Worm (Caenorhabditis elegans) whole organism, mixed stage, embryonic: ENCODE measurements around the gene T09F3.2.

Experiments
- blmp-1 ChIP-seq: fragments of 150-350 bp; optimal IDR thresholded peaks from 2 replicates; lab custom pipeline; 2014; ENCODE audit warnings: missing biosample characterization, missing genetic modification characterization
- ceh-39 ChIP-seq: fragments of 150-350 bp; optimal IDR thresholded peaks from 2 replicates; lab custom pipeline; 2014; ENCODE audit warnings: missing biosample characterization, missing genetic modification characterization
- ceh-43 ChIP-seq: fragments of 200-800 bp; sonication (Bioruptor generic); optimal IDR thresholded peaks from 2 replicates; lab custom pipeline; 2018; ENCODE audit warnings: mild to moderate bottlenecking, missing genetic modification characterization, moderate library complexity, missing compliant biosample characterization
- ceh-83 ChIP-seq: fragments of 200-800 bp; sonication (Bioruptor generic); optimal IDR thresholded peaks from 2 replicates; lab custom pipeline; 2018; ENCODE audit warnings: mild to moderate bottlenecking, missing genetic modification characterization, missing compliant biosample characterization
- ces-1 ChIP-seq: fragments of 150-350 bp; optimal IDR thresholded peaks from 2 replicates; lab custom pipeline; 2014; ENCODE audit warnings: missing biosample characterization, missing genetic modification reagents, missing genetic modification characterization
- cnd-1 ChIP-seq: fragments of 200-800 bp; sonication (Bioruptor generic); optimal IDR thresholded peaks from 2 replicates; lab custom pipeline; 2018; ENCODE audit warnings: mild to moderate bottlenecking, missing genetic modification characterization, missing compliant biosample characterization
- drap-1 ChIP-seq: fragments of 200-800 bp; sonication (Bioruptor generic); optimal IDR thresholded peaks from 3 replicates; lab custom pipeline; 2018; ENCODE audit warnings: mild to moderate bottlenecking, missing genetic modification characterization, missing compliant biosample characterization
- elt-1 ChIP-seq: sonication (generic microtip); optimal IDR thresholded peaks from 2 replicates; lab custom pipeline; 2017; ENCODE audit warnings: missing genetic modification characterization, mild to moderate bottlenecking, missing compliant biosample characterization, antibody characterized with exemption, moderate library complexity, borderline replicate concordance; ENCODE audit not compliant: insufficient read depth
- flh-1 ChIP-seq: fragments of 200-800 bp; sonication (Bioruptor generic); optimal IDR thresholded peaks from 2 replicates; lab custom pipeline; 2018; ENCODE audit warnings: mild to moderate bottlenecking, missing genetic modification characterization, moderate library complexity, missing compliant biosample characterization
- ham-2 ChIP-seq: fragments of 200-800 bp; sonication (Bioruptor generic); optimal IDR thresholded peaks from 2 replicates; lab custom pipeline; 2018; ENCODE audit warnings: mild to moderate bottlenecking, missing genetic modification characterization, missing compliant biosample characterization
- hlh-1 ChIP-seq: fragments of 150-350 bp; optimal IDR thresholded peaks from 2 replicates; lab custom pipeline; 2014; ENCODE audit warnings: missing biosample characterization, missing genetic modification reagents, missing genetic modification characterization
- lin-13 ChIP-seq: fragments of 150-350 bp; optimal IDR thresholded peaks from 2 replicates; lab custom pipeline; 2014; ENCODE audit warnings: missing biosample characterization, missing genetic modification characterization
- lin-32 ChIP-seq: fragments of 200-800 bp; sonication (Bioruptor generic); optimal IDR thresholded peaks from 2 replicates; lab custom pipeline; 2018; ENCODE audit warnings: mild to moderate bottlenecking, missing genetic modification characterization, missing compliant biosample characterization
- lsy-2 ChIP-seq: fragments of 150-350 bp; optimal IDR thresholded peaks from 2 replicates; lab custom pipeline; 2014; ENCODE audit warnings: missing biosample characterization, missing genetic modification characterization
- mep-1 ChIP-seq: fragments of 150-350 bp; optimal IDR thresholded peaks from 2 replicates; lab custom pipeline; 2017; ENCODE audit warnings: missing biosample characterization, missing genetic modification reagents, missing genetic modification characterization, inconsistent platforms
- mls-2 ChIP-seq: sonication (generic microtip); optimal IDR thresholded peaks from 2 replicates; lab custom pipeline; 2016; ENCODE audit warnings: mild to moderate bottlenecking, missing genetic modification characterization, moderate library complexity, missing compliant biosample characterization
- nhr-12 ChIP-seq: fragments of 150-350 bp; optimal IDR thresholded peaks from 2 replicates; lab custom pipeline; 2014; ENCODE audit warnings: missing biosample characterization, missing genetic modification characterization
- nhr-2 ChIP-seq: fragments of 150-350 bp; optimal IDR thresholded peaks from 2 replicates; lab custom pipeline; 2014; ENCODE audit warnings: missing biosample characterization, missing genetic modification characterization
- nhr-237 ChIP-seq: fragments of 150-350 bp; optimal IDR thresholded peaks from 2 replicates; lab custom pipeline; 2014; ENCODE audit warnings: missing biosample characterization, missing genetic modification characterization
- nhr-76 ChIP-seq: sonication (generic microtip); optimal IDR thresholded peaks from 2 replicates; lab custom pipeline; 2017; ENCODE audit warnings: missing biosample characterization, missing genetic modification characterization
- pha-4 ChIP-seq: fragments of 150-350 bp; optimal IDR thresholded peaks from 2 replicates; lab custom pipeline; 2018; ENCODE audit warnings: missing biosample characterization, missing genetic modification reagents, missing genetic modification characterization
- sem-2 ChIP-seq: fragments of 200-800 bp; sonication (Bioruptor generic); optimal IDR thresholded peaks from 2 replicates; lab custom pipeline; 2018; ENCODE audit warnings: mild to moderate bottlenecking, missing genetic modification characterization, missing compliant biosample characterization
- snpc-4 ChIP-seq: fragments of 150-350 bp; optimal IDR thresholded peaks from 2 replicates; lab custom pipeline; 2014; ENCODE audit warnings: missing biosample characterization, missing genetic modification characterization
- sptf-1 ChIP-seq: sonication (generic microtip); optimal IDR thresholded peaks from 2 replicates; lab custom pipeline; 2017; ENCODE audit warnings: mild to moderate bottlenecking, missing genetic modification characterization, moderate library complexity, missing compliant biosample characterization
- unc-120 ChIP-seq: sonication (generic microtip); optimal IDR thresholded peaks from 2 replicates; lab custom pipeline; 2017; ENCODE audit warnings: missing genetic modification characterization, missing compliant biosample characterization; ENCODE audit not compliant: poor library complexity, severe bottlenecking
- unc-39 ChIP-seq: fragments of 150-350 bp; optimal IDR thresholded peaks from 2 replicates; lab custom pipeline; 2014; ENCODE audit warnings: missing biosample characterization, missing genetic modification characterization
- unc-62 ChIP-seq: fragments of 150-350 bp; optimal IDR thresholded peaks from 2 replicates; lab custom pipeline; 2014; ENCODE audit warnings: missing biosample characterization, missing genetic modification reagents, missing genetic modification characterization
- zip-8 ChIP-seq: fragments of 150-350 bp; optimal IDR thresholded peaks from 2 replicates; lab custom pipeline; 2014; ENCODE audit warnings: missing biosample characterization, missing genetic modification characterization
- ztf-11 ChIP-seq: fragments of 150-350 bp; optimal IDR thresholded peaks from 2 replicates; lab custom pipeline; 2014; ENCODE audit warnings: missing biosample characterization, missing genetic modification characterization

T09F3.2 gene

DNA sequence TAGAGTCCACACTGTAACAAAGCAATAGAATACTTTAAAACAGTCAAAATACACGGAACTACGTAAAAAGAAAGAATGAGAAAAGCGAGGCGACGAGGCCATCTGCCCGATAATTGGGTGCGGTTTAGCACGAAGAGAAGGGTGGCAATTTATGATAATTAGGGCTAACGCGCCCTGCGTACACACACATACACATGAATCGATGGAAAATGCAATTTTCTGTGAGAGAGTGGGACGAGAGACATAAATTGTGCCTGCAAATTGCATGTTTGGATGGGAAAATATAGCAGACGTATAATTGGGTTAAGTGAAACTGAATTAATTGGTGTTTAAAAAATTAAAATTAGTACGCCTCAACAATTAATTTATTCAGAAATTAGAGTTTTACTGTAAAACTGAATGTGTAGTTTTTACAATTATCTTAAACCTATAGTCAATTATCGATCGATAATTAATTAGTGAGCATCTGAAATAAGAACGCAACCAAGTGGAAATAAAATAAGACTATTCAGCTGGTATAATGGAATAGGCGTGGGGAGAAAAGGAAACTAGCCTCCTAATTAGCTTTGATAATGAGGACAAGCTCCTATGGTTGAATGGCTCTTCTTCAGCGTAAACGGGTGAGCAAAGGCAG, 17.3 kb upstream of the T09F3.2 start:
- TF ChIP-seq cnd-1 (tag; lab: Kevin White, UChicago) (peak; percentile 67), nhr-2 (tag; lab: Kevin White, UChicago) (no peak), sem-2 (GFP tag; lab: Kevin White, UChicago) (no peak), flh-1 (no peak), ztf-11 (tag; lab: Kevin White, UChicago) (peak; percentile 31), nhr-76 (no peak), pha-4 (tag; lab: Kevin White, UChicago) (no peak), ceh-39 (tag; lab: Kevin White, UChicago) (no peak), mls-2 (tag; lab: Kevin White, UChicago) (peak; percentile 79), hlh-1 (tag; lab: Kevin White, UChicago) (no peak), ces-1 (peak; percentile 99), sptf-1 (tag; lab: Kevin White, UChicago) (peak; percentile 76), unc-39 (tag; lab: Kevin White, UChicago) (no peak), drap-1 (GFP tag; lab: Kevin White, UChicago) (no peak), unc-62 (GFP tag; lab: Kevin White, UChicago) (no peak), zip-8 (tag; lab: Kevin White, UChicago) (no peak), ham-2 (GFP tag; lab: Kevin White, UChicago) (peak; percentile 67), mep-1 (tag; lab: Kevin White, UChicago) (peak; percentile 13), nhr-12 (tag; lab: Kevin White, UChicago) (no peak), ceh-83 (no peak), lin-32 (GFP tag; lab: Kevin White, UChicago) (no peak), snpc-4 (no peak), ceh-43 (GFP tag; lab: Kevin White, UChicago) (peak; percentile 96), elt-1 (tag; lab: Kevin White, UChicago) (no peak)

DNA sequence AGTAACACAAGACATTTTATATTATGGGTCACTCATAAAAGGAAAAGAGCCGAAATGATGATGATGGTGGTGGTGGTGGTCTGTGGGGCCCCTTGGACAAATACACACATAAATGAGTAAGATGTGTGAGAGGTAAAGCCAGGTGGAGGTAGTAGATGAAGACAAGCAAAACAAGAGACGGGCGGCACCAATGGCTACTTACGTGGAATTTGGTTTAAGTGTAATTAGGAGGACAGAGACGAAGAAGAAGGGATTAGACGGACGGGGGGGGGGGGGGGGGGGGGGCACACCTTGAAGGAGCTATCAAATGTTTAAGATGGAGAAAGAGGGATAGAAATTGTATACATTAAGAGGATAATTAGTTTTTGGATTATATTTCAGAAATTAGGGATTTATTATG, 16.2 kb upstream of the T09F3.2 start:
- TF ChIP-seq nhr-2 (tag; lab: Kevin White, UChicago), result no peak
- peak; percentile 64 for TF ChIP-seq sptf-1 (tag; lab: Kevin White, UChicago)
- peak; percentile 55 for TF ChIP-seq mls-2 (tag; lab: Kevin White, UChicago)
- TF ChIP-seq ham-2 (GFP tag; lab: Kevin White, UChicago), result no peak
- no peak for TF ChIP-seq nhr-12 (tag; lab: Kevin White, UChicago)
- no peak for TF ChIP-seq lin-13 (tag; lab: Kevin White, UChicago)
- no peak for TF ChIP-seq snpc-4
- TF ChIP-seq blmp-1 (tag; lab: Kevin White, UChicago), result no peak
- TF ChIP-seq ceh-39 (tag; lab: Kevin White, UChicago), result no peak
- no peak for TF ChIP-seq lin-32 (GFP tag; lab: Kevin White, UChicago)
- no peak for TF ChIP-seq ztf-11 (tag; lab: Kevin White, UChicago)
- TF ChIP-seq sem-2 (GFP tag; lab: Kevin White, UChicago), result no peak
- TF ChIP-seq zip-8 (tag; lab: Kevin White, UChicago), result no peak
- peak; percentile 43 for TF ChIP-seq ceh-43 (GFP tag; lab: Kevin White, UChicago)
- TF ChIP-seq elt-1 (tag; lab: Kevin White, UChicago), result no peak

DNA sequence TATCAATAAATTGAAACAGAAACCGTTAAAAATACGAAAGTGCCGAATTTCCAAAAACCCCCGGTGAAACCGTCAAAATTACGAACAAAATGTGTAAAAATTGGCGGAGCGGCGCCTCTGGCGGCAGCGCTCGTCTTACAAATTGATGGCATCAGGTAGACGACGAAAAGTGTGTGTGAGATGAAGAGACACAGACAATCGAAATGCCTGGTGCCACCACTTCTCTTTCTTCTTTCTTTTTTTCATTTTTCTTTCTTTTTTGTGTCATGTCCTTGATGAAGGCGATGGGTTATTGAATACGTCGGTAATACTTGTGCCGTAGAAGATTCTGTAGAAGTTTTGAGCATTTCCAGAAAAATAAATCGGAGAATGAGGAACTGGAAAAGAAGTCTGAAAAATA, 13.1 kb upstream of the T09F3.2 start:
- TF ChIP-seq ceh-83 (no peak), sptf-1 (tag; lab: Kevin White, UChicago) (no peak), nhr-237 (tag; lab: Kevin White, UChicago) (no peak), ceh-39 (tag; lab: Kevin White, UChicago) (no peak), lin-13 (tag; lab: Kevin White, UChicago) (no peak), nhr-76 (no peak), drap-1 (GFP tag; lab: Kevin White, UChicago) (no peak), ces-1 (no peak), unc-62 (GFP tag; lab: Kevin White, UChicago) (no peak), lsy-2 (tag; lab: Kevin White, UChicago) (no peak), zip-8 (tag; lab: Kevin White, UChicago) (no peak)

DNA sequence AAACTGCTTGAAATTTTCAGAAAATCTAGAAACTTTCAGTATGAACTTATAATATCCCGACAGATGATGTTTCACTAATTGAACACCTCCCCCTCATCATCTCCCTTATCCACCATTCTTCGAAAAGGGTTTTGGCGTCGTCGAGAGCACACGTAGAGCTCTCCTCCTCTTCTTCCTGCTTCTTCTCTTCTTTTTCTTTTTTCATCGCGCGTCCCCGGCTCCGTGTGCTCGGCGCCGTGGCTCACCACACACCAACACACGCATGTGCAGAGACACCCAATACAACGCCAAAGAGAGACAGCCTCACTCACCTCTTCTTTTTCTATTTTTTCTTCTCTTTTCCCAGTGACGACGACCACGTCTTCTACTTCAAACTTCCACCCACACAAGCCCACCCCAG, 11.4 kb upstream of the T09F3.2 start:
- TF ChIP-seq unc-39 (tag; lab: Kevin White, UChicago) (no peak), drap-1 (GFP tag; lab: Kevin White, UChicago) (no peak), ces-1 (no peak)

DNA sequence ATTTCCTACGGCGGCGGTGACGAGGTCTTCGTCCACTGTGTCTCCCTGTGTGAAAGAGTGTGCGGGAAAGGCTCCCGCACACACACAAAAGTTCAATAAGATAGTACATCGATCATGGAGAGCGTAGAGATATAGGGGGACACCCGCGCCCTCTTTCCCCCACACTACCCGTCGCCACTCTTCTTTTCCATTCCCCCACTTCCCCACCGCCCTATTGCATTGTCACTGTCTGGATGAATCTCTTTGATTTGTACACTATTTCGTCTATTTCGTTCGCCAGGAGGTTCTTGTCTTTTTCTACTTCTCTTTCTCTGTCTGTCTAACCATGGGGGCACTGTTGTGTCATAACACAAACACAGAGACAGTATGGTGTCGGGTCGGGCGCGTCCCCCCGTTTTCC, 8.7 kb upstream of the T09F3.2 start:
- TF ChIP-seq mls-2 (tag; lab: Kevin White, UChicago) (peak; percentile 34), sem-2 (GFP tag; lab: Kevin White, UChicago) (no peak), mep-1 (tag; lab: Kevin White, UChicago) (peak; percentile 17), unc-120 (tag; lab: Kevin White, UChicago) (peak; percentile 54), ces-1 (no peak), nhr-237 (tag; lab: Kevin White, UChicago) (peak; percentile 48), zip-8 (tag; lab: Kevin White, UChicago) (no peak)
